Worm (Caenorhabditis elegans): ENCODE results near the gene M176.5.

ce11 chrII:9411497-9411896, 16.0 kb downstream of the M176.5 start, which contains the start of gene M176.9:
- TF ChIP-seq ztf-11 (tag; optimal IDR thresholded peaks at IDR 0.05) (no peak), ceh-83 (GFP tag; optimal IDR thresholded peaks at IDR 0.05) (no peak), snpc-4 (tag; optimal IDR thresholded peaks at IDR 0.05) (no peak), elt-3 (tag; optimal IDR thresholded peaks at IDR 0.05) (no peak), nhr-28 (tag; optimal IDR thresholded peaks at IDR 0.05) (no peak), cnd-1 (tag; optimal IDR thresholded peaks at IDR 0.05) (no peak), hlh-1 (tag; optimal IDR thresholded peaks at IDR 0.05) (no peak), nhr-76 (tag; optimal IDR thresholded peaks at IDR 0.05) (no peak), elt-1 (tag; optimal IDR thresholded peaks at IDR 0.05; ENCODE audit: borderline replicate concordance, insufficient read depth) (no peak), lin-13 (tag; optimal IDR thresholded peaks at IDR 0.05) (no peak), M03D4.4 (tag; optimal IDR thresholded peaks at IDR 0.05) (no peak), zip-8 (tag; optimal IDR thresholded peaks at IDR 0.05) (no peak)
